Fruit fly (Drosophila melanogaster): ENCODE data around the gene CG31286.
A peak's percentile ranks its signal among the peaks of the same experiment; 100 is the strongest.

The CG31286 gene

DNA sequence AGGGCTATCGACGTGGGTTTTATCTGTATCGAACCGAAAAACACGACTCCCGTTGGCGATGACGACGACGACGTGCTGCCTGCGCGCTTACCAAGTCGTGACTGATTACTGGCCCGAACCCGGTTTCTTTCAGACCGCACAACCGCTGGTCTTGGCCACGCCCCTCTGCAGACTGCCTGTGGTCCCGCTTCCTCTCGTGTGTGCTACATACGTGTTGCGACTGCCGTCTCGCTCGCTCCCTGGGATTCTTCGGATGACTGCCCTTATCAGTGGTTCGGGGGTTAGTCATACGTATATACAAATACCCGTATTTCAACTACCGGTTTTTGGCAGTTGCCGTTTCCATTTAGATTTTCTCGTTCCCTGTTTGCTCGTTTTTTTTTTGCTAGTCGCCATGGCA, 37.4 kb downstream of the CG31286 start, which contains the start of gene lab (continued):
- TF ChIP-seq zen2 (GFP tag; IDR thresholded peaks at IDR 0.05; ENCODE audit: partially characterized antibody) (no peak), CG3281 (GFP tag; optimal IDR thresholded peaks at IDR 0.05) (no peak), CG5953 (GFP tag; IDR thresholded peaks at IDR 0.05) (no peak), Opbp (GFP tag; IDR thresholded peaks at IDR 0.05; ENCODE audit: partially characterized antibody) (0 out of 3 replicates have a peak, but pooled peaks have one; percentile 54), D (optimal IDR thresholded peaks at IDR 0.05) (no peak), D (GFP tag; optimal IDR thresholded peaks at IDR 0.05) (no peak), CG13894 (tag; optimal IDR thresholded peaks at IDR 0.05) (no peak), CG6689 (GFP tag; IDR thresholded peaks at IDR 0.05) (no peak), MBD-R2 (GFP tag; IDR thresholded peaks at IDR 0.05) (peak; percentile 10; the same call in 1 of the 2 replicates), HmgZ (tag; optimal IDR thresholded peaks at IDR 0.05) (peak; percentile 40)

DNA sequence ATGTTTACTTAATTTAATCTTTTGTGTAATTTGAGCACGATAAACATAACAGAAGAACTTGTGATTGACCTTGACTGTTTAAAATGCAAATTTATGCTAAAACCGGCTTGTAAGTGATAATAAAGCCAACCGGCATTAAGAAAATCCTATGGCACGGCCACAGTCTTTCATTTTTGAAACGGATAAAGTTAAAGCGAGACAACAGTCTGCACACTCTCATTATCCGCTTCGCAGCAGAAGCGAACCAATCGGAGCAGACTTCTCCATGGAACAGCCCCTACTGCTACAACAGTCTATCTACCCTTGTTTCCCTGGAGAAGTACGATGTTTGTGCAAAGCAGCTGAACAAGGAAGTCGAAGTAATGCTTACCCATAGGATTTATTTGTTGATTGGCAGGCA, 42.1 kb downstream of the CG31286 start:
- TF ChIP-seq Nf-YC (tag; optimal IDR thresholded peaks at IDR 0.05) (peak; percentile 98), CG7839 (tag; optimal IDR thresholded peaks at IDR 0.05) (no peak), Nf-YA (GFP tag; IDR thresholded peaks at IDR 0.05) (peak; percentile 91), seq (GFP tag; IDR thresholded peaks at IDR 0.05) (peak; percentile 52; the same call in 1 of the 2 replicates), Deaf1 (tag; optimal IDR thresholded peaks at IDR 0.05) (peak; percentile 37), CG10979 (tag; optimal IDR thresholded peaks at IDR 0.05) (no peak), pros (GFP tag; optimal IDR thresholded peaks at IDR 0.05) (peak; percentile 3), CG1832 (GFP tag; optimal IDR thresholded peaks at IDR 0.05) (peak; percentile 60), CG8089 (GFP tag; optimal IDR thresholded peaks at IDR 0.05) (no peak), CG15479 (GFP tag; optimal IDR thresholded peaks at IDR 0.05) (peak; percentile 69), Nf-YB (GFP tag; optimal IDR thresholded peaks at IDR 0.05) (peak; percentile 99), CG10321 (GFP tag; IDR thresholded peaks at IDR 0.05) (peak; percentile 94), gem (tag; optimal IDR thresholded peaks at IDR 0.05) (no peak), Jarid2 (GFP tag; optimal IDR thresholded peaks at IDR 0.05) (peak; percentile 52), jing (GFP tag; optimal IDR thresholded peaks at IDR 0.05) (peak; percentile 27)

DNA sequence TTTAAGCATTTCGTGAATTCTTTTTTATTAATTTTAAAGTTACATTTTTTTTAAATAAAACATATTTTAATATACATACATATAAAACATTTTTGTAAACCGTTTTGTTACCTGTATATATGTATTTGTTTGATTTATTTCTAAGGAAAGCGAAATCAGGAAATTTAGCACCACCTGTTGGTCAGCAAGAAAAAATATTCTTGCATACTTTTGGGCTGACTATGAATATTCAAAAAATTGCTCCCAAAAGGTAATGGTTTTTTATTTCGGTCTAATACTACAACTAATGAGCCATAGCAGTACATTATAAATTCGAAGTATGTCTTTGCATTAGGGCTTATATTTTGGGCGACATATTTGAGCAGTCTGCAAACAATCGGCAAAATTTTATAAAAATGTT, 42.6 kb downstream of the CG31286 start:
- TF ChIP-seq CG2199 (GFP tag; IDR thresholded peaks at IDR 0.05) (peak; percentile 83; the same call in 2 of the 3 replicates), Blimp-1 (GFP tag; optimal IDR thresholded peaks at IDR 0.05) (peak; percentile 81), CG1792 (GFP tag; optimal IDR thresholded peaks at IDR 0.05) (no peak), kah (GFP tag; optimal IDR thresholded peaks at IDR 0.05) (peak; percentile 88), CTCF (GFP tag; optimal IDR thresholded peaks at IDR 0.05) (peak; percentile 95), Dip2 (GFP tag; IDR thresholded peaks at IDR 0.05) (peak; percentile 89), Dad (GFP tag; optimal IDR thresholded peaks at IDR 0.05) (no peak), Jarid2 (GFP tag; optimal IDR thresholded peaks at IDR 0.05) (peak; percentile 2)

DNA sequence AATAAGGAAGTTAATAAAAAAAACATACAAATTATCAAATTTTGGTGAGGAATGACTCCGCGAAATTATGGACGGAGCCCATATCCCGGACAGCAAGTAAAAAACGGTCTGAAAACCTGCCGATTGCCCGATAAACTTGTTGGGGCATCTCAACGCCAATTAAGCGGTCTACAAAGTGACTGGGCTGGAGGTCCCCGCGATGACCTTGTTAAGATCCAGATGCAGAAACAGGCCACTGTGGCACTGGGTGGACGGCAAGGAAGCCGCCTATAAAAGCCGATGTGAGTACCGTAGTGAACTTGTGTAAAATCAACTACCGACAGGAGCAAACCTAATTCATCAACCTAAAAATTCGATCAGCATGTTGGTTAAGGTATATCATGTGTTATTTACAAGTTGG, 43.1 kb downstream of the CG31286 start, which contains the start of gene Edg84A:
Edg84A (plus strand) TSS at position 301 of the 400 bp plus-strand sequence.
- TF ChIP-seq MESR4 (GFP tag; optimal IDR thresholded peaks at IDR 0.05) (no peak), Usf (GFP tag; optimal IDR thresholded peaks at IDR 0.05) (no peak), z (GFP tag; IDR thresholded peaks at IDR 0.05) (no peak), eyg (GFP tag; optimal IDR thresholded peaks at IDR 0.05) (no peak), Eip74EF (GFP tag; optimal IDR thresholded peaks at IDR 0.05) (no peak), h (optimal IDR thresholded peaks at IDR 0.05) (no peak), Hand (GFP tag; optimal IDR thresholded peaks at IDR 0.05) (no peak), sug (tag; optimal IDR thresholded peaks at IDR 0.05) (no peak)

Data from whole organism, embryonic.